Fruit fly (Drosophila melanogaster) whole organism: Measurements from ENCODE around the gene rha.

Experiments
- CG8478 ChIP-seq: fragments of >200 bp; optimal IDR thresholded peaks from 2 replicates; lab custom pipeline; 2018; ENCODE audit warnings: inconsistent platforms
- Dll ChIP-seq: fragments of >200 bp; optimal IDR thresholded peaks from 2 replicates; lab custom pipeline; 2017
- EcR ChIP-seq, 2 experiments: fragments of >200 bp; optimal IDR thresholded peaks; 2 replicates each; lab custom pipeline; 2017; ENCODE audit warnings: missing biosample characterization in 2 of 2, missing genetic modification characterization in 2 of 2, missing genetic modification reagents in 2 of 2
- pan ChIP-seq: fragments of >200 bp; optimal IDR thresholded peaks from 2 replicates; lab custom pipeline; 2017
- psq ChIP-seq: fragments of >200 bp; optimal IDR thresholded peaks from 2 replicates; lab custom pipeline; 2017
- usp ChIP-seq: fragments of >200 bp; optimal IDR thresholded peaks from 2 replicates; lab custom pipeline; 2017; ENCODE audit warnings: missing biosample characterization, missing genetic modification characterization, mixed read lengths

dm6 chr3R:25357985-25358384 lies 17.9 kb downstream of the rha start, which contains the start of gene ND-49L:
- no peak for TF ChIP-seq CG8478 (lab: Kevin White, UChicago)
- TF ChIP-seq pan (lab: Kevin White, UChicago): no peak
- no peak for TF ChIP-seq usp
- TF ChIP-seq EcR (GFP tag; optimal IDR thresholded peaks at IDR 0.05; lab: Kevin White, UChicago): no peak
- no peak for TF ChIP-seq psq (lab: Kevin White, UChicago)
- no peak for TF ChIP-seq Dll (lab: Kevin White, UChicago)
